Worm (Caenorhabditis elegans) whole organism, midembryonic: ENCODE results near the gene K11D12.12.
A peak's percentile ranks its signal among the peaks of the same experiment; 100 is the strongest.

Experiments used
- T22C8.4 ChIP-seq: fragments of 200-800 bp; sonication (Bioruptor generic); IDR thresholded peaks from 2 replicates; pipeline ENCODE4 v1.3.6; 2022; ENCODE audit warnings: missing genetic modification characterization, missing compliant biosample characterization
- cog-1 ChIP-seq: sonication (generic microtip); optimal IDR thresholded peaks from 2 replicates; lab custom pipeline; 2016; ENCODE audit warnings: missing genetic modification characterization, missing compliant biosample characterization
- flt-1 ChIP-seq: fragments of 200-800 bp; sonication (Bioruptor generic); IDR thresholded peaks from 2 replicates; pipeline ENCODE4 v1.3.6; 2022; ENCODE audit warnings: missing genetic modification characterization, missing compliant biosample characterization
- klf-2 ChIP-seq: fragments of 200-800 bp; sonication (Bioruptor generic); conservative IDR thresholded peaks from 2 replicates; pipeline ENCODE4 v1.3.6; 2022; ENCODE audit warnings: missing genetic modification reagents, missing genetic modification characterization, missing compliant biosample characterization
- med-1 ChIP-seq: sonication (generic microtip); optimal IDR thresholded peaks from 2 replicates; lab custom pipeline; 2017; ENCODE audit warnings: missing genetic modification characterization, mild to moderate bottlenecking, missing compliant biosample characterization, antibody characterized with exemption, missing genetic modification reagents; ENCODE audit not compliant: insufficient read depth
- ref-1 ChIP-seq: fragments of 200-800 bp; sonication (Bioruptor generic); conservative IDR thresholded peaks from 2 replicates; pipeline ENCODE4 v1.3.6; 2022; ENCODE audit warnings: missing genetic modification reagents, missing genetic modification characterization, missing compliant biosample characterization
- tab-1 ChIP-seq: fragments of 200-800 bp; sonication (Bioruptor generic); IDR thresholded peaks from 2 replicates; pipeline ENCODE4 v1.3.6; 2022; ENCODE audit warnings: missing genetic modification characterization, missing compliant biosample characterization
- ztf-23 ChIP-seq: fragments of 200-800 bp; sonication (Bioruptor generic); IDR thresholded peaks from 2 replicates; pipeline ENCODE4 v1.3.6; 2022; ENCODE audit warnings: missing genetic modification reagents, missing genetic modification characterization, missing compliant biosample characterization
- ztf-29 ChIP-seq: fragments of 200-800 bp; sonication (Bioruptor generic); IDR thresholded peaks from 2 replicates; pipeline ENCODE4 v1.3.6; 2022; ENCODE audit warnings: missing genetic modification reagents, missing genetic modification characterization, missing compliant biosample characterization

K11D12.12 gene

ce11 chrV:5052233-5052632, at the start of gene K11D12.12:
K11D12.12 (plus strand) TSS chrV:5052261.
- TF ChIP-seq ztf-23 (GFP tag; lab: Robert Waterston, UW) (no peak), klf-2 (GFP tag; lab: Robert Waterston, UW) (no peak), T22C8.4 (GFP tag; lab: Robert Waterston, UW) (no peak), ref-1 (GFP tag; lab: Robert Waterston, UW) (no peak), med-1 (GFP tag; lab: Kevin White, UChicago) (no peak), tab-1 (GFP tag; lab: Robert Waterston, UW) (no peak), flt-1 (GFP tag; lab: Robert Waterston, UW) (no peak), ztf-29 (no peak), cog-1 (no peak)

DNA sequence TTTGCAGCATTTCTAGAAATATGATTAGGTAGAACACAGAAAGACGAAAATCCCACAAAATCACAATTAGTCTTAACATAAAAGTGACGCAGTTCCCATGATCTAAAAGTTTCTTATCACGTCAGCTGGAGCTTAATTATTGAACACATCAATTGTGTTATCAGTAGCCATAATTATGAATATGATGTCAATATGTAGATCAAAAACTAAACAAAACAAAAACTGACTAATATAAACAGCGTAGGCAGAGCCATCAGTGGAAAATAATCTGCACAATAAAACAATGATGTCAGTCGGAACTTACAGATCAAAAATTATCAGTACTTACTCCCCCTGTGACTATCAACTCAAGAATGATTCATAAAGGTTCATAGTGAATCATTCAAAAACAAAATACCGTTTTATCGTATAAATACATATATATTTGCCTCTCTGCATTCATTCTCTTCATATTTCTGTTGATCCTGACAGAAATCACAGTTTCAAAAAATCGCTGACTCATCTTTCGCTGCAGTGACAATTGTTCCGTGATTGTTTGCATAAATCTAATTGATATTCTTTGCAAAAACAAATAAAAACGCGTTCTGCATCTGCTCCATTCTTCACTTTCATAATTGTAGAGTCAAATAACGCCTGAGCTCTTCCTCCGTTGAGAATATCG, 39.7 kb upstream of the K11D12.12 start, which contains the start of gene srr-6:
TSS of gene srr-6 (plus strand) at position 611 of the 661 bp plus-strand sequence.
- no peak for TF ChIP-seq cog-1
- TF ChIP-seq flt-1 (GFP tag; lab: Robert Waterston, UW) = no peak

DNA sequence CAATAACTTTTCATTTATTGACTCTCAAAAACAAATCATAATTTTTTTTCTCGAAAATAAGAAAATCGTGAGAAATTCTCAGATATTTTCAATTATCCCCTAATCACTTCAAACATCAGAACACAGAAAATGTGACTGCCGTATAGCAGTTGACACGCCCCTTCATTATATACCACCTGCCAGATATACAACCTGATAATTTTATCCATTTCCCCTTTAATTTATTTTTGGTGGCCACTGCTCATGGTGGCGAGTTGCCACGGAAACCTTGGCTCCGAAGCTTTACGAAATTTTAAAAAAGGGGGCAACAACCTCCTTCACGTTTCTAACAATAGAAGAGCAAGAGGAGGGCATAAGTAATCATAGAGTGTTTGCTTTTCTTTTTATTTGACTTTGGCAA, 35.3 kb upstream of the K11D12.12 start:
- no peak for TF ChIP-seq ztf-23 (GFP tag; lab: Robert Waterston, UW)
- no peak for TF ChIP-seq klf-2 (GFP tag; lab: Robert Waterston, UW)
- 0 out of 2 replicates have a peak, but pooled peaks have one; percentile 10 for TF ChIP-seq ztf-29

ce11 chrV:5018067-5018466, 34.0 kb upstream of the K11D12.12 start:
- TF ChIP-seq med-1 (GFP tag; lab: Kevin White, UChicago) (no peak), ztf-29 (no peak), cog-1 (no peak), ref-1 (GFP tag; lab: Robert Waterston, UW) (no peak), flt-1 (GFP tag; lab: Robert Waterston, UW) (no peak), T22C8.4 (GFP tag; lab: Robert Waterston, UW) (no peak), ztf-23 (GFP tag; lab: Robert Waterston, UW) (no peak), tab-1 (GFP tag; lab: Robert Waterston, UW) (no peak), klf-2 (GFP tag; lab: Robert Waterston, UW) (no peak)

DNA sequence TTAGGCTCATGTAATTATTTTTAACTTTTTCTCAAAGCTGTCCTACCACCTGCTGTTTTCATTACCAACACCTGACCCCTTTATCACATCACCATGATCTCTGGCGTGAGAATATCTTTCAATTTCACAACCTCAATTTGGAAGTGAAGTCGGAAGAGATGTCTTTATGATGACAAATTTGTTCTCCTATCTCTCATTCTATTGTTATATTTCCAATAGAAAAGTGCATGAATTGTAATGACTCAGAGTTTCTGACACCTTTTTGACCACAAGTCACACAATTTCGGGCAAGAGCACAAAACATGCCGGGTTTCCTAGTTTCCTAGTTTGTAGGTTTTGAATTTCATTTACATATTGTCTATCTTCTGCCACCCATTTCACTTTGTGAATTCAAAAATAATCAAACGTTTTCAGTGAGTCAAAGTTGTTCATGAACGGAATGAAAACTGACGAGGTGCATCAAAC, 33.2 kb upstream of the K11D12.12 start, which contains the start of gene srr-4:
TSS of gene srr-4 (plus strand) at position 415 of the 465 bp plus-strand sequence.
- TF ChIP-seq klf-2 (GFP tag; lab: Robert Waterston, UW) (no peak), tab-1 (GFP tag; lab: Robert Waterston, UW) (no peak), ztf-29 (no peak), cog-1 (no peak), ztf-23 (GFP tag; lab: Robert Waterston, UW) (no peak), ref-1 (GFP tag; lab: Robert Waterston, UW) (no peak), flt-1 (GFP tag; lab: Robert Waterston, UW) (no peak), med-1 (GFP tag; lab: Kevin White, UChicago) (no peak), T22C8.4 (GFP tag; lab: Robert Waterston, UW) (no peak)

- TF ChIP-seq flt-1 (GFP tag; lab: Robert Waterston, UW) (no peak), cog-1 (no peak), ztf-23 (GFP tag; lab: Robert Waterston, UW) (no peak), ztf-29 (no peak), T22C8.4 (GFP tag; lab: Robert Waterston, UW) (no peak), ref-1 (GFP tag; lab: Robert Waterston, UW) (no peak), klf-2 (GFP tag; lab: Robert Waterston, UW) (no peak), med-1 (GFP tag; lab: Kevin White, UChicago) (no peak), tab-1 (GFP tag; lab: Robert Waterston, UW) (no peak)
Observed at ce11 chrV:5023355-5023754, 28.7 kb upstream of the K11D12.12 start.

ce11 chrV:5026438-5026837, 25.6 kb upstream of the K11D12.12 start:
- TF ChIP-seq ref-1 (GFP tag; lab: Robert Waterston, UW) (no peak), tab-1 (GFP tag; lab: Robert Waterston, UW) (no peak), T22C8.4 (GFP tag; lab: Robert Waterston, UW) (no peak), flt-1 (GFP tag; lab: Robert Waterston, UW) (no peak), ztf-23 (GFP tag; lab: Robert Waterston, UW) (no peak), med-1 (GFP tag; lab: Kevin White, UChicago) (no peak), klf-2 (GFP tag; lab: Robert Waterston, UW) (no peak), ztf-29 (no peak), cog-1 (no peak)

DNA sequence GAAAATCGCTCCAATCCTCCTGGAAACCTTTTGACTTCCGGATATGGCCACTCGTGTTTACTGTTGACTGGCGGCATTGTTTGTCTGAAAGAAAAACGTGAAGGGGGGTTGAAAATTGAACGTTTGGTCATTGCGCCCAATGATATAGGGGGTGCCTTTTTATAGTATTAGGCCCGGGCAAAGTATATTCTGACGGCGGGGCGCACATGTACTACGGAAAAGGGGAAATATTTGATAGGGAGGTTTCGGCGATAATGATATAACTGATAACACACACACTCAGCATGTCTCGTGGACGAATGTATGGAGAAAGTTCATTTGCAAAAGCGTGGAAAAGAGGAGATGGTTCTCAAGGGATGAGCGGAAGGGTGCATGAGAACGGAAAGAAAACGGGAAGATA, 24.4 kb upstream of the K11D12.12 start, which contains the start of gene cpt-4:
TSS of gene cpt-4 (minus strand) at position 84 of the 400 bp plus-strand sequence.
- TF ChIP-seq klf-2 (GFP tag; lab: Robert Waterston, UW) (no peak), T22C8.4 (GFP tag; lab: Robert Waterston, UW) (no peak), ref-1 (GFP tag; lab: Robert Waterston, UW) (no peak), ztf-29 (no peak), ztf-23 (GFP tag; lab: Robert Waterston, UW) (no peak), tab-1 (GFP tag; lab: Robert Waterston, UW) (no peak), med-1 (GFP tag; lab: Kevin White, UChicago) (no peak), cog-1 (no peak), flt-1 (GFP tag; lab: Robert Waterston, UW) (no peak)

- TF ChIP-seq med-1 (GFP tag; lab: Kevin White, UChicago) (no peak), ztf-29 (no peak), klf-2 (GFP tag; lab: Robert Waterston, UW) (no peak), ztf-23 (GFP tag; lab: Robert Waterston, UW) (no peak), T22C8.4 (GFP tag; lab: Robert Waterston, UW) (no peak), ref-1 (GFP tag; lab: Robert Waterston, UW) (no peak), tab-1 (GFP tag; lab: Robert Waterston, UW) (no peak), flt-1 (GFP tag; lab: Robert Waterston, UW) (no peak), cog-1 (no peak)
Observed at ce11 chrV:5030212-5030611, 21.8 kb upstream of the K11D12.12 start.
